Worm (Caenorhabditis elegans): Measurements from ENCODE around the gene nlg-1.

nlg-1 gene

DNA sequence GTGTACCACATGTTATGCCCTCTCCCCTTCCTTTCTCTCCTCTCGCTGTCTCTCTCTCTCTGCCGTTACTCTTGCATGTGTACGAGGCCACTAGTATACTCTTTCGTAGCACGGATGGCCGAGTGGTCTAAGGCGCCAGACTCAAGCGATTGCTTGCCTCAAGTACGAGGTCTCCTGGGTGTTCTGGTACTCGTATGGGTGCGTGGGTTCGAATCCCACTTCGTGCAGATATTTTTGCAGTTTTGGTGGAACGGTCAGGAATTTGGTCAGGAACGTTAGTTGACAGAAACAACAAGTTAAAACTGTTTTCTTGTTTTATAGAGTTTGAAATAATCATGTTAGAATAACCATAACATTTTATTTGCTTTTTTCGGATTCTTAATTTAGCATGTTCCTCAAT lies 34.5 kb upstream of the nlg-1 start (continued):
- TF ChIP-seq K11D2.4 (GFP tag; IDR thresholded peaks at IDR 0.05) (peak; percentile 82), B0019.2 (GFP tag; conservative IDR thresholded peaks at IDR 0.05) (peak; percentile 51), F55B11.4 (tag; optimal IDR thresholded peaks at IDR 0.05; ENCODE audit: borderline replicate concordance, insufficient read depth) (no peak), dpl-1 (GFP tag; optimal IDR thresholded peaks at IDR 0.05) (peak; percentile 12), Y67H2A.10 (GFP tag; conservative IDR thresholded peaks at IDR 0.05) (0 out of 2 replicates have a peak, but pooled peaks have one; percentile 54), F57A8.1 (GFP tag; optimal IDR thresholded peaks at IDR 0.05) (peak; percentile 79), madf-10 (tag; optimal IDR thresholded peaks at IDR 0.05) (peak; percentile 90), unc-130 (GFP tag; optimal IDR thresholded peaks at IDR 0.05) (peak; percentile 70), Y56A3A.18 (GFP tag; IDR thresholded peaks at IDR 0.05) (peak; percentile 97), ekl-4 (GFP tag; IDR thresholded peaks at IDR 0.05) (peak; percentile 92), mel-28 (tag; optimal IDR thresholded peaks at IDR 0.05; ENCODE audit: borderline replicate concordance) (peak; percentile 54), tbp1 (GFP tag; optimal IDR thresholded peaks at IDR 0.05) (peak; percentile 98), hlh-26 (GFP tag; conservative IDR thresholded peaks at IDR 0.05) (peak; percentile 77; the same call in 1 of the 2 replicates), ztf-3 (GFP tag; optimal IDR thresholded peaks at IDR 0.05) (peak; percentile 66), F23B12.7 (tag; optimal IDR thresholded peaks at IDR 0.05; ENCODE audit: insufficient read depth) (peak; percentile 73), unc-62 (GFP tag; optimal IDR thresholded peaks at IDR 0.05) (no peak), lir-1 (GFP tag; conservative IDR thresholded peaks at IDR 0.05) (peak; percentile 88), ceh-91 (GFP tag; IDR thresholded peaks at IDR 0.05) (no peak), lin-35 (GFP tag; optimal IDR thresholded peaks at IDR 0.05) (peak in 1 of 3 experiments; percentile 84), ztf-6 (GFP tag; IDR thresholded peaks at IDR 0.05) (peak; percentile 95; the same call in 1 of the 2 replicates), aptf-3 (GFP tag; IDR thresholded peaks at IDR 0.05) (peak; percentile 91), mes-4 (tag; optimal IDR thresholded peaks at IDR 0.05) (peak; percentile 94), zim-3 (tag; optimal IDR thresholded peaks at IDR 0.05) (peak; percentile 97), let-526 (GFP tag; IDR thresholded peaks at IDR 0.05) (peak; percentile 82), ztf-18 (tag; optimal IDR thresholded peaks at IDR 0.05) (peak; percentile 79), efl-1 (GFP tag; optimal IDR thresholded peaks at IDR 0.05) (no peak), rpc-1 (optimal IDR thresholded peaks at IDR 0.05) (peak; percentile 100), rpc-1 (tag; optimal IDR thresholded peaks at IDR 0.05) (peak; percentile 99), hlh-12 (tag; optimal IDR thresholded peaks at IDR 0.05) (peak; percentile 80), F10E7.11 (tag; optimal IDR thresholded peaks at IDR 0.05) (peak; percentile 96), tlf-1 (GFP tag; optimal IDR thresholded peaks at IDR 0.05) (peak; percentile 81), hsf-1 (GFP tag; IDR thresholded peaks at IDR 0.05) (0 out of 2 replicates have a peak, but pooled peaks have one; percentile 63), F33H1.4 (GFP tag; IDR thresholded peaks at IDR 0.05) (0 out of 2 replicates have a peak, but pooled peaks have one; percentile 26), T26A5.8 (tag; optimal IDR thresholded peaks at IDR 0.05) (peak; percentile 94), F49E8.2 (tag; optimal IDR thresholded peaks at IDR 0.05; ENCODE audit: insufficient read depth) (no peak), nhr-179 (tag; optimal IDR thresholded peaks at IDR 0.05) (peak; percentile 87), F39B2.1 (GFP tag; IDR thresholded peaks at IDR 0.05) (peak; percentile 37; the same call in 1 of the 2 replicates), Y95B8A.8 (GFP tag; IDR thresholded peaks at IDR 0.05) (0 out of 2 replicates have a peak, but pooled peaks have one; percentile 38), ama-1 (optimal IDR thresholded peaks at IDR 0.05) (peak; percentile 47), ama-1 (GFP tag; optimal IDR thresholded peaks at IDR 0.05) (peak; percentile 68 to 95), sptf-2 (GFP tag; optimal IDR thresholded peaks at IDR 0.05) (peak; percentile 88), B0035.1 (tag; optimal IDR thresholded peaks at IDR 0.05) (peak; percentile 90), nfyb-1 (GFP tag; IDR thresholded peaks at IDR 0.05) (peak; percentile 96), C17E4.6 (GFP tag; IDR thresholded peaks at IDR 0.05) (peak; percentile 71; the same call in 1 of the 2 replicates), nhr-90 (tag; optimal IDR thresholded peaks at IDR 0.05) (peak; percentile 95), ZK185.1 (tag; optimal IDR thresholded peaks at IDR 0.05; ENCODE audit: poor library complexity, severe bottlenecking) (peak; percentile 97), sea-2 (GFP tag; IDR thresholded peaks at IDR 0.05) (peak; percentile 89), lin-40 (tag; optimal IDR thresholded peaks at IDR 0.05) (peak; percentile 93)
